Fruit fly (Drosophila melanogaster) whole organism, embryonic: Measurements from ENCODE around the gene Ptp36E.
A peak's percentile ranks its signal among the peaks of the same experiment; 100 is the strongest.

Experiments
- Ada2b ChIP-seq: fragments of 200-800 bp; sonication (Bioruptor generic); IDR thresholded peaks from 2 replicates; pipeline ENCODE4 v1.3.6; 2022; ENCODE audit warnings: missing biosample characterization, missing genetic modification characterization
- Awh ChIP-seq: fragments of 200-800 bp; sonication (Bioruptor generic); IDR thresholded peaks from 2 replicates; pipeline ENCODE4, ENCODE4 v1.3.6; 2022; ENCODE audit warnings: missing biosample characterization, missing genetic modification characterization
- Blimp-1 ChIP-seq: fragments of 200-800 bp; sonication (Bioruptor generic); optimal IDR thresholded peaks from 3 replicates; lab custom pipeline; 2018; ENCODE audit warnings: missing biosample characterization, missing genetic modification characterization, mild to moderate bottlenecking, moderate library complexity, missing genetic modification reagents
- CG10209 ChIP-seq: fragments of 200-800 bp; sonication (Bioruptor generic); optimal IDR thresholded peaks from 3 replicates; lab custom pipeline; 2017; ENCODE audit warnings: missing biosample characterization, mild to moderate bottlenecking, missing genetic modification characterization, missing genetic modification reagents
- CG10321 ChIP-seq: fragments of 200-800 bp; sonication (Bioruptor generic); IDR thresholded peaks from 2 replicates; pipeline ENCODE4 v1.3.6; 2022; ENCODE audit warnings: missing biosample characterization, missing genetic modification characterization
- CG11398 ChIP-seq: fragments of 200-800 bp; sonication (Bioruptor generic); optimal IDR thresholded peaks from 2 replicates; lab custom pipeline; 2016; ENCODE audit warnings: missing biosample characterization, missing genetic modification characterization
- CG12659 ChIP-seq: fragments of 200-800 bp; sonication (Bioruptor generic); optimal IDR thresholded peaks from 3 replicates; lab custom pipeline; 2017; ENCODE audit warnings: mild to moderate bottlenecking, missing biosample characterization, missing genetic modification reagents, missing genetic modification characterization
- CG13775 ChIP-seq: fragments of 200-800 bp; sonication (Bioruptor generic); optimal IDR thresholded peaks from 3 replicates; lab custom pipeline; 2017; ENCODE audit warnings: missing biosample characterization, mild to moderate bottlenecking, missing genetic modification characterization
- CG14860 ChIP-seq: fragments of 200-800 bp; sonication (Bioruptor generic); IDR thresholded peaks from 3 replicates; pipeline ENCODE4 v1.3.6; 2022; ENCODE audit warnings: missing biosample characterization, missing genetic modification characterization; ENCODE audit not compliant: partially characterized antibody
- CG16813 ChIP-seq: fragments of 200-800 bp; sonication (Bioruptor generic); IDR thresholded peaks from 3 replicates; pipeline ENCODE4 v1.3.6; 2022; ENCODE audit warnings: missing biosample characterization, missing genetic modification characterization; ENCODE audit not compliant: partially characterized antibody
- CG16863 ChIP-seq: fragments of 200-800 bp; sonication (Bioruptor generic); optimal IDR thresholded peaks from 3 replicates; lab custom pipeline; 2016; ENCODE audit warnings: missing biosample characterization, missing genetic modification characterization
- CG17385 ChIP-seq: fragments of 200-800 bp; sonication (Bioruptor generic); optimal IDR thresholded peaks from 3 replicates; lab custom pipeline; 2018; ENCODE audit warnings: missing biosample characterization, mild to moderate bottlenecking, missing genetic modification characterization
- CG2120 ChIP-seq: fragments of 200-800 bp; sonication (Bioruptor generic); optimal IDR thresholded peaks from 3 replicates; lab custom pipeline; 2016; ENCODE audit warnings: missing biosample characterization, missing genetic modification characterization
- CG2199 ChIP-seq: fragments of 200-800 bp; sonication (Bioruptor generic); IDR thresholded peaks from 3 replicates; pipeline ENCODE4 v1.3.6; 2022; ENCODE audit warnings: missing biosample characterization, missing genetic modification characterization
- CG2712 ChIP-seq: fragments of 200-800 bp; optimal IDR thresholded peaks from 3 replicates; lab custom pipeline; 2019; ENCODE audit warnings: missing biosample characterization, mild to moderate bottlenecking, missing genetic modification characterization, moderate library complexity
- CG31388 ChIP-seq: fragments of 200-800 bp; sonication (Bioruptor generic); optimal IDR thresholded peaks from 2 replicates; lab custom pipeline; 2016; ENCODE audit warnings: missing biosample characterization, missing genetic modification characterization
- CG32772 ChIP-seq: fragments of 200-800 bp; sonication (Bioruptor generic); IDR thresholded peaks from 2 replicates; pipeline ENCODE4 v1.3.6; 2022; ENCODE audit warnings: missing biosample characterization, missing genetic modification characterization
- CG34224 ChIP-seq: fragments of 200-800 bp; sonication (Bioruptor generic); IDR thresholded peaks from 3 replicates; pipeline ENCODE4 v1.3.6; 2022; ENCODE audit warnings: missing biosample characterization, missing genetic modification characterization; ENCODE audit not compliant: partially characterized antibody
- CG5245 ChIP-seq: fragments of 200-800 bp; sonication (Bioruptor generic); optimal IDR thresholded peaks from 3 replicates; lab custom pipeline; 2016; ENCODE audit warnings: missing biosample characterization, missing genetic modification characterization
- CG7357 ChIP-seq: fragments of 200-800 bp; sonication (Bioruptor generic); IDR thresholded peaks from 3 replicates; pipeline ENCODE4 v1.3.6; 2022; ENCODE audit warnings: missing biosample characterization, missing genetic modification characterization
- CG8359 ChIP-seq: fragments of 200-800 bp; sonication (Bioruptor generic); optimal IDR thresholded peaks from 2 replicates; lab custom pipeline; 2017; ENCODE audit warnings: missing biosample characterization, mild to moderate bottlenecking, missing genetic modification characterization, borderline replicate concordance
- Dad ChIP-seq: fragments of 200-800 bp; sonication (Bioruptor generic); optimal IDR thresholded peaks from 3 replicates; lab custom pipeline; 2016; ENCODE audit warnings: missing biosample characterization, missing genetic modification characterization
- Dref ChIP-seq: fragments of 200-800 bp; sonication (Bioruptor generic); IDR thresholded peaks from 2 replicates; pipeline ENCODE4 v1.3.6; 2022; ENCODE audit warnings: missing biosample characterization, missing genetic modification characterization
- Elba2 ChIP-seq: fragments of 200-800 bp; sonication (Bioruptor generic); optimal IDR thresholded peaks from 3 replicates; lab custom pipeline; 2016; ENCODE audit warnings: missing biosample characterization, missing genetic modification characterization
- Fer3 ChIP-seq: fragments of 200-800 bp; sonication (Bioruptor generic); optimal IDR thresholded peaks from 2 replicates; lab custom pipeline; 2018; ENCODE audit warnings: missing biosample characterization, mild to moderate bottlenecking, missing genetic modification characterization, moderate library complexity
- H15 ChIP-seq: fragments of 200-800 bp; sonication (Bioruptor generic); IDR thresholded peaks from 3 replicates; pipeline ENCODE4 v1.3.6; 2022; ENCODE audit warnings: missing biosample characterization, missing genetic modification characterization
- Hand ChIP-seq: fragments of 200-800 bp; sonication (Bioruptor generic); optimal IDR thresholded peaks from 2 replicates; lab custom pipeline; 2017; ENCODE audit warnings: mild to moderate bottlenecking, missing biosample characterization, missing genetic modification reagents, missing genetic modification characterization
- HmgD ChIP-seq: fragments of 200-800 bp; sonication (Bioruptor generic); optimal IDR thresholded peaks from 3 replicates; lab custom pipeline; 2016; ENCODE audit warnings: missing biosample characterization, missing genetic modification characterization
- Hmx ChIP-seq: fragments of 200-800 bp; sonication (Bioruptor generic); optimal IDR thresholded peaks from 2 replicates; lab custom pipeline; 2016; ENCODE audit warnings: missing biosample characterization, missing genetic modification characterization
- Hr39 ChIP-seq: fragments of >200 bp; optimal IDR thresholded peaks from 2 replicates; lab custom pipeline; 2017
- Neu2 ChIP-seq: fragments of 200-800 bp; sonication (Bioruptor generic); optimal IDR thresholded peaks from 3 replicates; lab custom pipeline; 2016; ENCODE audit warnings: missing biosample characterization, missing genetic modification characterization, borderline replicate concordance
- Spps ChIP-seq: fragments of 200-800 bp; sonication (Bioruptor generic); optimal IDR thresholded peaks from 2 replicates; lab custom pipeline; 2018; ENCODE audit warnings: missing biosample characterization, mild to moderate bottlenecking, missing genetic modification characterization
- ac ChIP-seq: fragments of 200-800 bp; sonication (Bioruptor generic); optimal IDR thresholded peaks from 3 replicates; lab custom pipeline; 2017; ENCODE audit warnings: missing biosample characterization, mild to moderate bottlenecking, missing genetic modification characterization
- aop ChIP-seq: fragments of 200-800 bp; sonication (Bioruptor generic); IDR thresholded peaks from 2 replicates; pipeline ENCODE4 v1.3.6; 2022; ENCODE audit warnings: missing biosample characterization, missing genetic modification characterization
- cwo ChIP-seq: fragments of 200-800 bp; sonication (Bioruptor generic); optimal IDR thresholded peaks from 3 replicates; lab custom pipeline; 2017; ENCODE audit warnings: missing biosample characterization, missing genetic modification characterization, mild to moderate bottlenecking, moderate library complexity, missing genetic modification reagents
- fd3F ChIP-seq: fragments of 200-800 bp; sonication (Bioruptor generic); optimal IDR thresholded peaks from 2 replicates; lab custom pipeline; 2018; ENCODE audit warnings: missing biosample characterization, mild to moderate bottlenecking, missing genetic modification characterization, moderate library complexity
- gcm ChIP-seq: fragments of 200-800 bp; sonication (Bioruptor generic); optimal IDR thresholded peaks from 2 replicates; lab custom pipeline; 2019; ENCODE audit warnings: missing biosample characterization, mild to moderate bottlenecking, missing genetic modification characterization, moderate library complexity
- gem ChIP-seq: fragments of 200-800 bp; sonication (Bioruptor generic); optimal IDR thresholded peaks from 2 replicates; lab custom pipeline; 2019; ENCODE audit warnings: missing biosample characterization, mild to moderate bottlenecking, missing genetic modification characterization, moderate library complexity
- gt ChIP-seq: fragments of 200-800 bp; sonication (Bioruptor generic); IDR thresholded peaks from 2 replicates; pipeline ENCODE4 v1.3.6; 2022; ENCODE audit warnings: missing biosample characterization, missing genetic modification characterization
- ham ChIP-seq: fragments of 200-800 bp; sonication (Bioruptor generic); IDR thresholded peaks from 2 replicates; pipeline ENCODE4 v1.3.6; 2022; ENCODE audit warnings: missing biosample characterization, missing genetic modification characterization
- kah ChIP-seq: fragments of 200-800 bp; sonication (Bioruptor generic); optimal IDR thresholded peaks from 2 replicates; lab custom pipeline; 2018; ENCODE audit warnings: missing biosample characterization, mild to moderate bottlenecking, missing genetic modification characterization
- knrl ChIP-seq: fragments of 200-800 bp; sonication (Bioruptor generic); IDR thresholded peaks from 3 replicates; pipeline ENCODE4 v1.3.6; 2022; ENCODE audit warnings: missing biosample characterization, missing genetic modification characterization; ENCODE audit not compliant: partially characterized antibody
- nerfin-2 ChIP-seq: fragments of 200-800 bp; sonication (Bioruptor generic); IDR thresholded peaks from 2 replicates; pipeline ENCODE4 v1.3.6; 2022; ENCODE audit warnings: missing biosample characterization, missing genetic modification characterization; ENCODE audit not compliant: partially characterized antibody
- p53 ChIP-seq: fragments of 200-800 bp; sonication (Bioruptor generic); optimal IDR thresholded peaks from 2 replicates; lab custom pipeline; 2016; ENCODE audit warnings: missing biosample characterization, missing genetic modification characterization
- psq ChIP-seq: fragments of 200-800 bp; sonication (Bioruptor generic); optimal IDR thresholded peaks from 2 replicates; lab custom pipeline; 2017; ENCODE audit warnings: missing biosample characterization, missing genetic modification characterization
- row ChIP-seq: fragments of 200-800 bp; sonication (Bioruptor generic); IDR thresholded peaks from 3 replicates; pipeline ENCODE4 v1.3.6; 2022; ENCODE audit warnings: missing biosample characterization, missing genetic modification characterization
- schlank ChIP-seq: fragments of 200-800 bp; sonication (Bioruptor generic); optimal IDR thresholded peaks from 2 replicates; lab custom pipeline; 2018; ENCODE audit warnings: missing biosample characterization, mild to moderate bottlenecking, missing genetic modification characterization
- shn ChIP-seq: fragments of 200-800 bp; sonication (Bioruptor generic); optimal IDR thresholded peaks from 3 replicates; lab custom pipeline; 2016; ENCODE audit warnings: missing biosample characterization, missing genetic modification characterization
- unc-4 ChIP-seq: fragments of 200-800 bp; sonication (Bioruptor generic); IDR thresholded peaks from 2 replicates; pipeline ENCODE4 v1.3.6; 2022; ENCODE audit warnings: missing biosample characterization, missing genetic modification characterization; ENCODE audit not compliant: partially characterized antibody
- zen ChIP-seq: fragments of 200-800 bp; sonication (Bioruptor generic); optimal IDR thresholded peaks from 3 replicates; lab custom pipeline; 2018; ENCODE audit warnings: missing biosample characterization, mild to moderate bottlenecking, missing genetic modification characterization, moderate library complexity

Ptp36E gene

dm6 chr2L:18145253-18145652 lies 39.6 kb downstream of the Ptp36E start (continued):
- TF ChIP-seq nerfin-2 (no peak), Ada2b (peak; percentile 78), gt (GFP tag; lab: Robert Waterston, UW) (peak; percentile 61), ac (GFP tag; lab: Kevin White, UChicago) (peak; percentile 95), shn (GFP tag; lab: Kevin White, UChicago) (peak; percentile 79), Hmx (peak; percentile 51), Awh (GFP tag; lab: Robert Waterston, UW) (peak; percentile 73), CG32772 (GFP tag; lab: Robert Waterston, UW) (peak; percentile 69), CG17385 (peak; percentile 69), kah (peak; percentile 43), schlank (tag; lab: Kevin White, UChicago) (no peak), CG11398 (GFP tag; lab: Kevin White, UChicago) (peak; percentile 79), CG8359 (peak; percentile 71), Neu2 (peak; percentile 73), Hand (GFP tag; lab: Kevin White, UChicago) (no peak), CG12659 (GFP tag; lab: Kevin White, UChicago) (peak; percentile 56), Hr39 (lab: Kevin White, UChicago) (no peak), CG10209 (peak; percentile 87), CG13775 (GFP tag; lab: Kevin White, UChicago) (peak; percentile 89), CG16813 (GFP tag; lab: Robert Waterston, UW) (no peak), CG14860 (GFP tag; lab: Robert Waterston, UW) (no peak), CG2120 (GFP tag; lab: Kevin White, UChicago) (peak; percentile 76), CG34224 (GFP tag; lab: Robert Waterston, UW) (no peak), unc-4 (GFP tag; lab: Robert Waterston, UW) (no peak), Fer3 (tag; lab: Kevin White, UChicago) (peak; percentile 67), psq (GFP tag; lab: Kevin White, UChicago) (peak; percentile 28), Blimp-1 (GFP tag; lab: Kevin White, UChicago) (peak; percentile 59), ham (GFP tag; lab: Robert Waterston, UW) (no peak), zen (peak; percentile 97), cwo (GFP tag; lab: Kevin White, UChicago) (no peak), row (GFP tag; lab: Robert Waterston, UW) (peak; percentile 87), Dref (GFP tag; lab: Robert Waterston, UW) (no peak), gcm (GFP tag; lab: Kevin White, UChicago) (peak; percentile 92), Dad (peak; percentile 77), H15 (GFP tag; lab: Robert Waterston, UW) (peak; percentile 66; the same call in 2 of the 3 replicates), CG2199 (GFP tag; lab: Robert Waterston, UW) (peak; percentile 91; the same call in 2 of the 3 replicates), CG31388 (GFP tag; lab: Kevin White, UChicago) (peak; percentile 67), Elba2 (GFP tag; lab: Kevin White, UChicago) (peak; percentile 76), gem (tag; lab: Kevin White, UChicago) (peak; percentile 92), CG5245 (GFP tag; lab: Kevin White, UChicago) (peak; percentile 89), aop (peak; percentile 52; the same call in 1 of the 2 replicates), CG16863 (GFP tag; lab: Kevin White, UChicago) (peak; percentile 83), CG10321 (0 out of 2 replicates have a peak, but pooled peaks have one; percentile 14), Spps (tag; lab: Kevin White, UChicago) (peak; percentile 84), HmgD (GFP tag; lab: Kevin White, UChicago) (peak; percentile 32), CG2712 (peak; percentile 96), fd3F (GFP tag; lab: Kevin White, UChicago) (peak; percentile 34), knrl (GFP tag; lab: Robert Waterston, UW) (no peak), CG7357 (peak; percentile 75), p53 (GFP tag; lab: Kevin White, UChicago) (no peak)
